Worm (Caenorhabditis elegans) whole organism, L2 larva: Measurements from ENCODE around the gene T11F9.21.

Experiments
- nhr-12 ChIP-seq: fragments of 150-350 bp; optimal IDR thresholded peaks from 2 replicates; lab custom pipeline; 2014; ENCODE audit warnings: missing biosample characterization, missing genetic modification characterization
- nhr-25 ChIP-seq: fragments of 150-350 bp; sonication (generic microtip); optimal IDR thresholded peaks from 3 replicates; lab custom pipeline; 2014; ENCODE audit warnings: missing biosample characterization, missing genetic modification characterization
- snpc-4 ChIP-seq: fragments of 150-350 bp; optimal IDR thresholded peaks from 2 replicates; lab custom pipeline; 2014; ENCODE audit warnings: missing biosample characterization, missing genetic modification characterization
- zag-1 ChIP-seq: fragments of 150-350 bp; optimal IDR thresholded peaks from 2 replicates; lab custom pipeline; 2014; ENCODE audit warnings: missing biosample characterization, missing genetic modification characterization

ce11 chrV:11503081-11503751 lies 10.7 kb downstream of the T11F9.21 start, which contains the start of gene C55A6.12:
- TF ChIP-seq snpc-4 (tag; lab: Kevin White, UChicago) (no peak), zag-1 (tag; lab: Kevin White, UChicago) (no peak), nhr-12 (tag; lab: Kevin White, UChicago) (no peak), nhr-25 (tag; lab: Kevin White, UChicago) (no peak)
